Worm (Caenorhabditis elegans) whole organism, young adult: ENCODE measurements around the gene clp-10.
A peak's percentile ranks its signal among the peaks of the same experiment; 100 is the strongest.

ENCODE experiments used
- B0019.2 ChIP-seq: fragments of 200-800 bp; sonication (Bioruptor generic); conservative IDR thresholded peaks from 2 replicates; pipeline ENCODE4 v1.3.6; 2022; ENCODE audit warnings: missing genetic modification reagents, missing genetic modification characterization, missing compliant biosample characterization
- B0035.1 ChIP-seq: sonication (generic microtip); optimal IDR thresholded peaks from 2 replicates; lab custom pipeline; 2016; ENCODE audit warnings: missing genetic modification characterization, mild to moderate bottlenecking, missing compliant biosample characterization, missing genotype, missing genetic modification reagents
- B0261.1 ChIP-seq: sonication (generic microtip); optimal IDR thresholded peaks from 2 replicates; lab custom pipeline; 2016; ENCODE audit warnings: mild to moderate bottlenecking, missing genetic modification characterization, moderate library complexity, missing compliant biosample characterization
- F10E7.11 ChIP-seq: sonication (generic microtip); optimal IDR thresholded peaks from 2 replicates; lab custom pipeline; 2017; ENCODE audit warnings: mild to moderate bottlenecking, missing genetic modification characterization, moderate library complexity, missing compliant biosample characterization
- F23B12.7 ChIP-seq: sonication (generic microtip); optimal IDR thresholded peaks from 2 replicates; lab custom pipeline; 2017; ENCODE audit warnings: missing genetic modification characterization, mild to moderate bottlenecking, missing compliant biosample characterization, antibody characterized with exemption, moderate library complexity; ENCODE audit not compliant: insufficient read depth
- F57A8.1 ChIP-seq: fragments of 200-800 bp; sonication (Bioruptor generic); optimal IDR thresholded peaks from 2 replicates; lab custom pipeline; 2018; ENCODE audit warnings: mild to moderate bottlenecking, missing genetic modification characterization, moderate library complexity, missing compliant biosample characterization
- K12H6.12 ChIP-seq: fragments of 200-800 bp; sonication (Bioruptor generic); optimal IDR thresholded peaks from 2 replicates; lab custom pipeline; 2018; ENCODE audit warnings: mild to moderate bottlenecking, missing genetic modification characterization, missing compliant biosample characterization
- Y53G8AR.9 ChIP-seq: fragments of 200-800 bp; sonication (Bioruptor generic); conservative IDR thresholded peaks from 2 replicates; pipeline ENCODE4 v1.3.6; 2022; ENCODE audit warnings: missing genetic modification reagents, missing genetic modification characterization, missing compliant biosample characterization
- ZK185.1 ChIP-seq: sonication (generic microtip); optimal IDR thresholded peaks from 2 replicates; lab custom pipeline; 2016; ENCODE audit warnings: mild to moderate bottlenecking, missing genetic modification characterization, missing compliant biosample characterization; ENCODE audit not compliant: poor library complexity, severe bottlenecking
- ama-1 ChIP-seq, 3 experiments: fragments of 150-350 bp in 1 of 3; sonication (generic microtip) in 2 of 3; optimal IDR thresholded peaks; 2 replicates each; lab custom pipeline; 2014 to 2018; ENCODE audit warnings: missing biosample characterization in 2 of 3, missing genetic modification characterization in 2 of 3, missing genetic modification reagents in 2 of 3
- aptf-2 ChIP-seq: fragments of 200-800 bp; sonication (Bioruptor generic); conservative IDR thresholded peaks from 2 replicates; pipeline ENCODE4 v1.3.6; 2022; ENCODE audit warnings: missing genetic modification reagents, missing genetic modification characterization, missing compliant biosample characterization
- attf-6 ChIP-seq: fragments of 200-800 bp; sonication (Bioruptor generic); IDR thresholded peaks from 2 replicates; pipeline ENCODE4 v1.3.6; 2022; ENCODE audit warnings: missing genetic modification reagents, missing genetic modification characterization, missing compliant biosample characterization
- bed-1 ChIP-seq: fragments of 200-800 bp; sonication (Bioruptor generic); IDR thresholded peaks from 2 replicates; pipeline ENCODE4 v1.3.6; 2022; ENCODE audit warnings: missing genetic modification reagents, missing genetic modification characterization, missing compliant biosample characterization
- bed-2 ChIP-seq: fragments of 200-800 bp; sonication (Bioruptor generic); IDR thresholded peaks from 2 replicates; pipeline ENCODE4 v1.3.6; 2022; ENCODE audit warnings: missing genetic modification reagents, missing genetic modification characterization, missing compliant biosample characterization
- cebp-2 ChIP-seq: fragments of 200-800 bp; sonication (Bioruptor generic); IDR thresholded peaks from 2 replicates; pipeline ENCODE4 v1.3.6; 2022; ENCODE audit warnings: missing genetic modification characterization, missing compliant biosample characterization
- ceh-27 ChIP-seq: fragments of 200-800 bp; sonication (Bioruptor generic); optimal IDR thresholded peaks from 2 replicates; lab custom pipeline; 2018; ENCODE audit warnings: mild to moderate bottlenecking, missing genetic modification characterization, moderate library complexity, missing compliant biosample characterization
- ceh-40 ChIP-seq: fragments of 200-800 bp; sonication (Bioruptor generic); IDR thresholded peaks from 2 replicates; pipeline ENCODE4 v1.3.6; 2022; ENCODE audit warnings: missing genetic modification characterization, missing compliant biosample characterization
- chd-7 ChIP-seq: sonication (generic microtip); optimal IDR thresholded peaks from 2 replicates; lab custom pipeline; 2016; ENCODE audit warnings: mild to moderate bottlenecking, missing genetic modification characterization, moderate library complexity, missing compliant biosample characterization
- dox-1 ChIP-seq: fragments of 200-800 bp; sonication (Bioruptor generic); IDR thresholded peaks from 2 replicates; pipeline ENCODE4 v1.3.6; 2022; ENCODE audit warnings: missing genetic modification reagents, missing genetic modification characterization, missing compliant biosample characterization
- efl-1 ChIP-seq: fragments of 150-350 bp; optimal IDR thresholded peaks from 2 replicates; lab custom pipeline; 2014; ENCODE audit warnings: missing biosample characterization, missing genetic modification reagents, missing genetic modification characterization
- egl-44 ChIP-seq: fragments of 200-800 bp; sonication (Bioruptor generic); IDR thresholded peaks from 2 replicates; pipeline ENCODE4 v1.3.6; 2022; ENCODE audit warnings: missing genetic modification reagents, missing genetic modification characterization, missing compliant biosample characterization
- ekl-4 ChIP-seq: fragments of 200-800 bp; sonication (Bioruptor generic); IDR thresholded peaks from 2 replicates; pipeline ENCODE4 v1.3.6; 2022; ENCODE audit warnings: missing genetic modification reagents, missing genetic modification characterization, missing compliant biosample characterization
- ets-4 ChIP-seq: fragments of 200-800 bp; sonication (Bioruptor generic); optimal IDR thresholded peaks from 2 replicates; lab custom pipeline; 2018; ENCODE audit warnings: mild to moderate bottlenecking, missing genetic modification characterization, missing compliant biosample characterization
- gei-17 ChIP-seq: fragments of 200-800 bp; sonication (Bioruptor generic); optimal IDR thresholded peaks from 2 replicates; lab custom pipeline; 2018; ENCODE audit warnings: mild to moderate bottlenecking, missing genetic modification characterization, missing compliant biosample characterization
- him-1 ChIP-seq: sonication (generic microtip); optimal IDR thresholded peaks from 2 replicates; lab custom pipeline; 2016; ENCODE audit warnings: missing genotype, missing genetic modification reagents, missing genetic modification characterization, missing compliant biosample characterization
- hlh-12 ChIP-seq: sonication (generic microtip); optimal IDR thresholded peaks from 2 replicates; lab custom pipeline; 2016; ENCODE audit warnings: missing genetic modification characterization, missing compliant biosample characterization
- hrde-1 ChIP-seq: sonication (generic microtip); optimal IDR thresholded peaks from 2 replicates; lab custom pipeline; 2016; ENCODE audit warnings: missing genetic modification characterization, mild to moderate bottlenecking, missing compliant biosample characterization, moderate library complexity, missing genotype, missing genetic modification reagents, borderline replicate concordance
- lag-1 ChIP-seq: fragments of 200-800 bp; sonication (Bioruptor generic); IDR thresholded peaks from 2 replicates; pipeline ENCODE4 v1.3.6; 2022; ENCODE audit warnings: missing genetic modification reagents, missing genetic modification characterization, missing compliant biosample characterization
- lir-1 ChIP-seq: fragments of 200-800 bp; sonication (Bioruptor generic); conservative IDR thresholded peaks from 2 replicates; pipeline ENCODE4 v1.3.6; 2022; ENCODE audit warnings: missing genetic modification reagents, missing genetic modification characterization, missing compliant biosample characterization
- madf-10 ChIP-seq: sonication (generic microtip); optimal IDR thresholded peaks from 2 replicates; lab custom pipeline; 2016; ENCODE audit warnings: mild to moderate bottlenecking, missing genetic modification characterization, missing compliant biosample characterization
- madf-6 ChIP-seq: fragments of 200-800 bp; sonication (Bioruptor generic); IDR thresholded peaks from 2 replicates; pipeline ENCODE4 v1.3.6; 2022; ENCODE audit warnings: missing genetic modification reagents, missing genetic modification characterization, missing compliant biosample characterization
- madf-8 ChIP-seq: fragments of 200-800 bp; sonication (Bioruptor generic); conservative IDR thresholded peaks from 2 replicates; pipeline ENCODE4 v1.3.6; 2022; ENCODE audit warnings: missing genetic modification reagents, missing genetic modification characterization, missing compliant biosample characterization
- mel-28 ChIP-seq: sonication (generic microtip); optimal IDR thresholded peaks from 2 replicates; lab custom pipeline; 2016; ENCODE audit warnings: borderline replicate concordance, mild to moderate bottlenecking, missing genetic modification characterization, missing compliant biosample characterization
- mxl-1 ChIP-seq: sonication (generic microtip); optimal IDR thresholded peaks from 2 replicates; lab custom pipeline; 2016; ENCODE audit warnings: missing genetic modification characterization, missing compliant biosample characterization
- nfya-2 ChIP-seq: fragments of 200-800 bp; sonication (Bioruptor generic); IDR thresholded peaks from 2 replicates; pipeline ENCODE4 v1.3.6; 2022; ENCODE audit warnings: missing genetic modification reagents, missing genetic modification characterization, missing compliant biosample characterization
- nhr-27 ChIP-seq: fragments of 200-800 bp; sonication (Bioruptor generic); optimal IDR thresholded peaks from 2 replicates; lab custom pipeline; 2018; ENCODE audit warnings: mild to moderate bottlenecking, missing genetic modification characterization, moderate library complexity, missing compliant biosample characterization
- pbrm-1 ChIP-seq: fragments of 200-800 bp; sonication (Bioruptor generic); IDR thresholded peaks from 2 replicates; pipeline ENCODE4 v1.3.6; 2022; ENCODE audit warnings: missing genetic modification reagents, missing genetic modification characterization, missing compliant biosample characterization
- pha-4 ChIP-seq: fragments of 150-350 bp; sonication (generic microtip); optimal IDR thresholded peaks from 2 replicates; lab custom pipeline; 2014; ENCODE audit warnings: missing biosample characterization, missing genetic modification reagents, missing genetic modification characterization
- rcor-1 ChIP-seq: fragments of 200-800 bp; sonication (Bioruptor generic); IDR thresholded peaks from 2 replicates; pipeline ENCODE4 v1.3.6; 2022; ENCODE audit warnings: missing genetic modification reagents, missing genetic modification characterization, missing compliant biosample characterization
- rpc-1 ChIP-seq, 2 experiments: fragments of 150-350 bp in 1 of 2; sonication (generic microtip) in 1 of 2; optimal IDR thresholded peaks; 2 replicates each; lab custom pipeline; 2014 to 2018; ENCODE audit warnings: missing biosample characterization in 1 of 2, missing genetic modification characterization in 1 of 2, missing genetic modification reagents in 1 of 2, missing genotype in 1 of 2
- tbx-9 ChIP-seq: sonication (generic microtip); optimal IDR thresholded peaks from 2 replicates; lab custom pipeline; 2016; ENCODE audit warnings: borderline replicate concordance, missing genetic modification characterization, inconsistent platforms, missing compliant biosample characterization
- tlf-1 ChIP-seq: fragments of 200-800 bp; sonication (Bioruptor generic); optimal IDR thresholded peaks from 2 replicates; lab custom pipeline; 2018; ENCODE audit warnings: mild to moderate bottlenecking, missing genetic modification characterization, missing compliant biosample characterization
- unc-62 ChIP-seq: fragments of 150-350 bp; optimal IDR thresholded peaks from 2 replicates; lab custom pipeline; 2014; ENCODE audit warnings: missing biosample characterization, missing genetic modification reagents, missing genetic modification characterization
- zfh-2 ChIP-seq: fragments of 200-800 bp; sonication (Bioruptor generic); conservative IDR thresholded peaks from 2 replicates; pipeline ENCODE4 v1.3.6; 2022; ENCODE audit warnings: missing genetic modification reagents, missing genetic modification characterization, missing compliant biosample characterization
- ztf-22 ChIP-seq: fragments of 200-800 bp; sonication (Bioruptor generic); optimal IDR thresholded peaks from 2 replicates; lab custom pipeline; 2018; ENCODE audit warnings: mild to moderate bottlenecking, missing genetic modification characterization, moderate library complexity, missing compliant biosample characterization
- ztf-6 ChIP-seq: fragments of 200-800 bp; sonication (Bioruptor generic); IDR thresholded peaks from 2 replicates; pipeline ENCODE4 v1.3.6; 2022; ENCODE audit warnings: missing genetic modification reagents, missing genetic modification characterization, missing compliant biosample characterization

Gene clp-10

DNA sequence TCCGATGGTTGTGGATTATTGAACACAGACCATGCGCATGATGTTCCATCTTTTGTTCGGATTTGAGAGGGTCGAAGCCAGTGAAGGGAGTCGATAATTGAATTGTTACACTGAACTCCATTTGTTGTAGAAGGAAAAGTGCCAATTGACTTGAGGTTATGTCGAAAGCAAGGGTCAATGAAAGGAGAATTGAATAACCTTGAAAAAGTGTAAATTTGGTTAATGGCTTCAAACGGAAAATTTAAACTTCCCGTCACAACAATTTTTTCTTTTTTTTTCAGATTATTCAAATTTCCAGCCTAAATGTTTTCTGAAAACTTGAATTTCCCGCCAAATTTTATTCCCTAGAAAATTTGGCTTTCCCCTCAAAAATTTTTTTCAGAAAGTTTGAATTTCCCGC, at the start of gene clp-10:
Gene clp-10 (minus strand): TSS at position 101 of the 400 bp plus-strand sequence.
- TF ChIP-seq ama-1 (optimal IDR thresholded peaks at IDR 0.05; lab: Kevin White, UChicago) (no peak), ama-1 (GFP tag; optimal IDR thresholded peaks at IDR 0.05; lab: Kevin White, UChicago) (no peak), hrde-1 (tag; lab: Kevin White, UChicago) (no peak), B0035.1 (tag; lab: Kevin White, UChicago) (no peak), tbx-9 (no peak)

DNA sequence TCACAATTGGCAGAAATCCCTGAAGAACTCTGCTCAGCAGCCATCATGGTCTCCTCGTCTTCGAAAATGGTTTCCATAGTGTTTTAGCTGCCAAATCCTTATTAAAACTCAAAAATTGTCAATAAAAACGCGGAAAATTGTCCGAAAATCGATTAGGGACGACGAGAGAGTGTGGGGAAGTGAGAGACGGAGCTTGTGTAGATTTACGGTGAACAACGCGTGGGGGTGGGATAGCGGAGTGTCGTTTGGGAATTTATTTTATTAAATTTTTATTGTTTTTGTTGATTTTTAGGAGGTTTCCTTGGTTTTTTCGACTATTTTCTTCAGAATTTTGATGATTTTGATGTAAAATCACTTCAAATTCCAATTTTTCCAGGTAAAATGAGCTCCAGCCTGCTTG, 49.2 kb upstream of the clp-10 start, which contains the start of the genes F54C4.4 and mrpl-40:
Gene F54C4.4 (minus strand): TSS at position 199 of the 400 bp plus-strand sequence.
Gene mrpl-40 (plus strand): TSS at position 377 of the 400 bp plus-strand sequence.
- no peak for TF ChIP-seq Y53G8AR.9 (GFP tag; lab: Robert Waterston, UW)
- TF ChIP-seq bed-1 = no peak
- TF ChIP-seq him-1 (tag; lab: Kevin White, UChicago) = no peak
- no peak for TF ChIP-seq lag-1 (GFP tag; lab: Robert Waterston, UW)
- no peak for TF ChIP-seq hrde-1 (tag; lab: Kevin White, UChicago)
- TF ChIP-seq B0019.2 (GFP tag; lab: Robert Waterston, UW) = no peak
- TF ChIP-seq pha-4 (tag; lab: Kevin White, UChicago) = no peak
- peak; percentile 5; the same call in 1 of the 2 replicates for TF ChIP-seq madf-6 (GFP tag; lab: Robert Waterston, UW)
- TF ChIP-seq hlh-12 = no peak
- TF ChIP-seq K12H6.12 (tag; lab: Kevin White, UChicago) = no peak
- TF ChIP-seq gei-17 (GFP tag; lab: Kevin White, UChicago) = no peak
- TF ChIP-seq ZK185.1 (tag; lab: Kevin White, UChicago) = no peak
- TF ChIP-seq madf-8 = no peak
- 0 out of 2 replicates have a peak, but pooled peaks have one; percentile 45 for TF ChIP-seq pbrm-1 (GFP tag; lab: Robert Waterston, UW)
- no peak for TF ChIP-seq F57A8.1 (GFP tag; lab: Kevin White, UChicago)
- no peak for TF ChIP-seq zfh-2 (GFP tag; lab: Robert Waterston, UW)
- no peak for TF ChIP-seq ceh-27 (GFP tag; lab: Kevin White, UChicago)
- TF ChIP-seq chd-7 (tag; lab: Kevin White, UChicago) = no peak
- TF ChIP-seq B0035.1 (tag; lab: Kevin White, UChicago) = no peak
- TF ChIP-seq rpc-1 (optimal IDR thresholded peaks at IDR 0.05; lab: Kevin White, UChicago) = no peak
- TF ChIP-seq rpc-1 (tag; optimal IDR thresholded peaks at IDR 0.05; lab: Kevin White, UChicago) = no peak
- TF ChIP-seq rcor-1 = no peak; the same call in 1 of the 2 replicates
- TF ChIP-seq F23B12.7 (tag; lab: Kevin White, UChicago) = no peak
- TF ChIP-seq nfya-2 (GFP tag; lab: Robert Waterston, UW) = no peak
- TF ChIP-seq efl-1 (GFP tag; lab: Kevin White, UChicago) = no peak
- TF ChIP-seq ztf-6 = no peak
- TF ChIP-seq tlf-1 (GFP tag; lab: Kevin White, UChicago) = no peak
- no peak for TF ChIP-seq unc-62 (GFP tag; lab: Kevin White, UChicago)
- TF ChIP-seq F10E7.11 (tag; lab: Kevin White, UChicago) = no peak
- TF ChIP-seq nhr-27 (tag; lab: Kevin White, UChicago) = no peak
- no peak for TF ChIP-seq lir-1 (GFP tag; lab: Robert Waterston, UW)
- no peak for TF ChIP-seq bed-2 (GFP tag; lab: Robert Waterston, UW)
- no peak for TF ChIP-seq aptf-2 (GFP tag; lab: Robert Waterston, UW)
- no peak for TF ChIP-seq egl-44 (GFP tag; lab: Robert Waterston, UW)
- no peak for TF ChIP-seq cebp-2 (GFP tag; lab: Robert Waterston, UW)
- no peak for TF ChIP-seq ztf-22 (GFP tag; lab: Kevin White, UChicago)
- no peak for TF ChIP-seq madf-10 (tag; lab: Kevin White, UChicago)
- no peak for TF ChIP-seq tbx-9
- TF ChIP-seq ets-4 = no peak
- no peak for TF ChIP-seq ekl-4
- TF ChIP-seq mel-28 = no peak
- TF ChIP-seq mxl-1 (tag; lab: Kevin White, UChicago) = no peak
- no peak for TF ChIP-seq dox-1 (GFP tag; lab: Robert Waterston, UW)
- TF ChIP-seq attf-6 (GFP tag; lab: Robert Waterston, UW) = no peak
- TF ChIP-seq ceh-40 = no peak
- TF ChIP-seq B0261.1 (tag; lab: Kevin White, UChicago) = no peak
